Fruit fly (Drosophila melanogaster) S2 (cell line): Measurements from ENCODE around the gene Mst27D.

ENCODE experiments used
- CG8478 ChIP-seq: fragments of >200 bp; optimal IDR thresholded peaks from 2 replicates; lab custom pipeline; 2018
- CTCF ChIP-seq, 2 experiments: fragments of >200 bp; optimal IDR thresholded peaks; 2 replicates each; lab custom pipeline; 2018

Gene Mst27D

DNA sequence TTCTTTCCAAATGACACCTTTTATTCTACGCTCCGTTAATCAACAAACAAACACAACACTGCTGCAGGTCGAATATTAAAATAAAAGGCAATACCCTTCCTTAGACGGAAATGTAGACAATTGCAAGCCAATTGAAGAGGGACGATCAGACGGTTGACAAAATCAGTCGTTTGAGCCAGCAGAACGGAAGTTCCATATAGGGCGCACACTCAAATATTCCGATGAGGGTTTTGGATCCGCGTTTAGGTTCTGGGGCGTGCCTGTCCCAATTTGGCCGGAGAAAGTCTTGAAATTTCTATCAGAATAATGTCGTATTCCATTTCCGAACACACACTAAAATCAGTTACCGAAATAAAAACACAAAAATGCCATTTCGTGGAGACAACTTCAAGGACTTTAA, 48.7 kb downstream of the Mst27D start, which contains the start of gene CG43321:
Gene CG43321, plus strand, starts transcription at position 301 of the 400 bp plus-strand sequence.
- TF ChIP-seq CTCF (optimal IDR thresholded peaks at IDR 0.05; lab: Kevin White, UChicago), result no peak
- TF ChIP-seq CG8478 (lab: Kevin White, UChicago), result no peak

DNA sequence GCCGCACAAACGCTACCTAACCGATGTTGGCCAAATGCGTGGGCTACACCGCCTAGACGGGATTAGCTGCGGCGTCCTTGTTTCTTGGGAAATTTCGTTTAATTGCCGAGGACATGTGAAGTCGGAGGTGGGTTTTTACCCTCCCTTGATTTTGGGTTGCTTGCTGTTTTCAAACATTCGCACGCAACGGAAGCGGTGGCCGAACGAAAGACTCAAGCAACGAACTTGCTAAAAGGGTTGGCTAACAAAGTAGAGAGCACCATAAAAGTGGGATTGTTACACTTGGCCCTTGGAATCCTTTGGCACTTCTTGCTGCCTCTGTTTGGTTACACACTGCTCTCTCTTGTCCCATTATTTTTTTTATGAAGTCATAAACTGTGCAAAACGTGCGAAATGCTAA, 50.1 kb downstream of the Mst27D start:
- TF ChIP-seq CTCF (optimal IDR thresholded peaks at IDR 0.05; lab: Kevin White, UChicago) (no peak), CG8478 (lab: Kevin White, UChicago) (no peak)

DNA sequence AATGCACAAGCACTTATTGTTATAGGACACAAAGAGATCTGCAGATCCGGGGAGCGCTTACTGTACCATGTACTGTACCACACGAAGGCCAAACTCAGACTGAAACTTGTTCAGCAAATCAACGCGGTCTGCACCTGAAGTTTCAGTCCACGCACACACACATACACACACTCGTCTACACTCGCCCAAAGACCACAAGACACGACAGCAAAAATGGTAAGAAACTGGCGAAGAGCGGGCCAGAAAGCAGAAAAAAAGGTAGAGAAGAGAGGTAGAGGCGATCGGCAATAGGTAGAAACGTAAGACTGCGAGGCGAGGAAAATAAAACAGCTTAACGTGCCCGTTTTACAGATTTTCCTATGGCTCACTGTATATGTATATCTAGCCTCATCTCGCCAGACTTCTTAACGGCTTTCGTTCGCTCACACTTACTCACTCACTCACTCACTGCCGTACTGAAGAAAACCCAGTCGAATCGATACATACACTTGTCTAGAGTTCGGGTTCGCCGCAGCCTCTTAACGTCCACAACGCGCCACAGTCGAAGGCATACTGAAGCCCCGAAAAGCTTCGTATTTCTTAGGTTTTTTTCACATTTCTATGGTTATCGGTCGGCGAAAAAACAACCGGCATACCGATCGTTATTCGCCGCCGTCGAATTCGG, 50.7 kb downstream of the Mst27D start, which contains the start of gene uif:
Gene uif, minus strand, starts transcription at position 553 of the 664 bp plus-strand sequence.
- TF ChIP-seq CTCF (optimal IDR thresholded peaks at IDR 0.05; lab: Kevin White, UChicago) (no peak), CG8478 (lab: Kevin White, UChicago) (no peak)
